Worm (Caenorhabditis elegans) whole organism, L2 larva: ENCODE results near the gene T05A10.6.

Source experiments
- snpc-4 ChIP-seq: fragments of 150-350 bp; optimal IDR thresholded peaks from 2 replicates; lab custom pipeline; 2014; ENCODE audit warnings: missing biosample characterization, missing genetic modification characterization
- unc-62 ChIP-seq: fragments of 150-350 bp; optimal IDR thresholded peaks from 2 replicates; lab custom pipeline; 2014; ENCODE audit warnings: missing biosample characterization, missing genetic modification reagents, missing genetic modification characterization

ce11 chrX:10767669-10768068 lies 26.9 kb downstream of the T05A10.6 start:
- no peak for TF ChIP-seq unc-62 (GFP tag; lab: Kevin White, UChicago)
- no peak for TF ChIP-seq snpc-4 (tag; lab: Kevin White, UChicago)
